Worm (Caenorhabditis elegans) whole organism, early embryonic: ENCODE measurements around the gene lgc-54.

Source experiments
- B0310.2 ChIP-seq: sonication (generic microtip); optimal IDR thresholded peaks from 2 replicates; lab custom pipeline; 2016; ENCODE audit warnings: mild to moderate bottlenecking, missing genetic modification characterization, missing compliant biosample characterization
- aly-1 ChIP-seq: sonication (generic microtip); optimal IDR thresholded peaks from 2 replicates; lab custom pipeline; 2016; ENCODE audit warnings: missing genetic modification characterization, missing compliant biosample characterization
- ama-1 ChIP-seq: fragments of 150-350 bp; optimal IDR thresholded peaks from 2 replicates; lab custom pipeline; 2014
- ceh-36 ChIP-seq: sonication (generic microtip); optimal IDR thresholded peaks from 2 replicates; lab custom pipeline; 2016; ENCODE audit warnings: missing genetic modification characterization, inconsistent platforms, missing compliant biosample characterization
- hmg-4 ChIP-seq: fragments of 200-800 bp; sonication (Bioruptor generic); optimal IDR thresholded peaks from 2 replicates; lab custom pipeline; 2018; ENCODE audit warnings: mild to moderate bottlenecking, missing genetic modification characterization, missing compliant biosample characterization
- hnd-1 ChIP-seq: sonication (generic microtip); optimal IDR thresholded peaks from 2 replicates; lab custom pipeline; 2016; ENCODE audit warnings: missing genetic modification characterization, missing compliant biosample characterization
- scrt-1 ChIP-seq: fragments of 200-800 bp; sonication (Bioruptor generic); IDR thresholded peaks from 2 replicates; pipeline ENCODE4 v1.3.6; 2022; ENCODE audit warnings: missing genetic modification characterization, missing compliant biosample characterization
- sea-1 ChIP-seq: fragments of 200-800 bp; sonication (Bioruptor generic); conservative IDR thresholded peaks from 2 replicates; pipeline ENCODE4 v1.3.6; 2022; ENCODE audit warnings: missing genetic modification characterization, missing compliant biosample characterization
- tbx-11 ChIP-seq: fragments of 200-800 bp; sonication (Bioruptor generic); IDR thresholded peaks from 2 replicates; pipeline ENCODE4 v1.3.6; 2022; ENCODE audit warnings: missing genetic modification characterization, missing compliant biosample characterization
- tbx-37 ChIP-seq: fragments of 200-800 bp; sonication (Bioruptor generic); conservative IDR thresholded peaks from 2 replicates; pipeline ENCODE4 v1.3.6; 2022; ENCODE audit warnings: missing genetic modification reagents, missing genetic modification characterization, missing compliant biosample characterization
- tra-4 ChIP-seq: sonication (generic microtip); optimal IDR thresholded peaks from 2 replicates; lab custom pipeline; 2017; ENCODE audit warnings: missing genetic modification characterization, missing compliant biosample characterization

DNA sequence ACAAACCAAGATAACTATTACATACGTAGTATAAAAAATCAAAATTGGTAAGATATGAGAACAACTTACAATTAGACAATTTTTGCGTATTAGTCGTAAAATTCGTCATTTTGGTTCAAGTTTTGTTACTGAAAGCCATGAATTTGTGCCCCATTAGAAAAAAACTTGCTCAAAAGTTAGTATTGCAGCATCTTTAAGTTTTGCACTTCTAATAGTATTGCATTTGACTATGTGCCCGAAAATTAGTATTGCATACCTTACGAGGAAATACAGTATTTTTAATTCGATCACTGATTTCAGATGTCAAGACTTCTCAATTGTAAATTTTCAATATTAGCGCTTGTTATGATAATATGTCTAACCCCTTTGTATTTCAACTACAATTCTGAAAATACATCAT, 24.9 kb downstream of the lgc-54 start, which contains the start of gene T15B7.8:
- no peak for TF ChIP-seq ama-1
- no peak for TF ChIP-seq sea-1 (GFP tag; lab: Robert Waterston, UW)
- no peak for TF ChIP-seq hmg-4 (GFP tag; lab: Kevin White, UChicago)
- no peak for TF ChIP-seq scrt-1 (GFP tag; lab: Robert Waterston, UW)
- no peak for TF ChIP-seq tbx-11 (GFP tag; lab: Robert Waterston, UW)
- no peak for TF ChIP-seq hnd-1 (tag; lab: Kevin White, UChicago)
- TF ChIP-seq ceh-36 (tag; lab: Kevin White, UChicago): no peak
- no peak for TF ChIP-seq B0310.2 (tag; lab: Kevin White, UChicago)
- TF ChIP-seq tra-4 (tag; lab: Kevin White, UChicago): no peak
- no peak for TF ChIP-seq tbx-37 (GFP tag; lab: Robert Waterston, UW)
- TF ChIP-seq aly-1 (tag; lab: Kevin White, UChicago): no peak
